Worm (Caenorhabditis elegans) whole organism, mixed stage, embryonic: ENCODE measurements around the gene K08D8.5.

Experiments
- M03D4.4 ChIP-seq: sonication (generic microtip); optimal IDR thresholded peaks from 2 replicates; lab custom pipeline; 2017; ENCODE audit warnings: mild to moderate bottlenecking, missing genetic modification characterization, missing compliant biosample characterization
- bed-3 ChIP-seq: fragments of 200-800 bp; sonication (Bioruptor generic); optimal IDR thresholded peaks from 3 replicates; lab custom pipeline; 2018; ENCODE audit warnings: mild to moderate bottlenecking, missing genetic modification characterization, moderate library complexity, missing compliant biosample characterization
- blmp-1 ChIP-seq: fragments of 150-350 bp; optimal IDR thresholded peaks from 2 replicates; lab custom pipeline; 2014; ENCODE audit warnings: missing biosample characterization, missing genetic modification characterization
- ceh-39 ChIP-seq: fragments of 150-350 bp; optimal IDR thresholded peaks from 2 replicates; lab custom pipeline; 2014; ENCODE audit warnings: missing biosample characterization, missing genetic modification characterization
- ceh-43 ChIP-seq: fragments of 200-800 bp; sonication (Bioruptor generic); optimal IDR thresholded peaks from 2 replicates; lab custom pipeline; 2018; ENCODE audit warnings: mild to moderate bottlenecking, missing genetic modification characterization, moderate library complexity, missing compliant biosample characterization
- ceh-83 ChIP-seq: fragments of 200-800 bp; sonication (Bioruptor generic); optimal IDR thresholded peaks from 2 replicates; lab custom pipeline; 2018; ENCODE audit warnings: mild to moderate bottlenecking, missing genetic modification characterization, missing compliant biosample characterization
- ces-1 ChIP-seq: fragments of 150-350 bp; optimal IDR thresholded peaks from 2 replicates; lab custom pipeline; 2014; ENCODE audit warnings: missing biosample characterization, missing genetic modification reagents, missing genetic modification characterization
- drap-1 ChIP-seq: fragments of 200-800 bp; sonication (Bioruptor generic); optimal IDR thresholded peaks from 3 replicates; lab custom pipeline; 2018; ENCODE audit warnings: mild to moderate bottlenecking, missing genetic modification characterization, missing compliant biosample characterization
- elt-1 ChIP-seq: sonication (generic microtip); optimal IDR thresholded peaks from 2 replicates; lab custom pipeline; 2017; ENCODE audit warnings: missing genetic modification characterization, mild to moderate bottlenecking, missing compliant biosample characterization, antibody characterized with exemption, moderate library complexity, borderline replicate concordance; ENCODE audit not compliant: insufficient read depth
- elt-3 ChIP-seq: fragments of 150-350 bp; optimal IDR thresholded peaks from 2 replicates; lab custom pipeline; 2014; ENCODE audit warnings: missing biosample characterization, missing genetic modification characterization
- hlh-1 ChIP-seq: fragments of 150-350 bp; optimal IDR thresholded peaks from 2 replicates; lab custom pipeline; 2014; ENCODE audit warnings: missing biosample characterization, missing genetic modification reagents, missing genetic modification characterization
- lin-32 ChIP-seq: fragments of 200-800 bp; sonication (Bioruptor generic); optimal IDR thresholded peaks from 2 replicates; lab custom pipeline; 2018; ENCODE audit warnings: mild to moderate bottlenecking, missing genetic modification characterization, missing compliant biosample characterization
- mab-5 ChIP-seq: fragments of 150-350 bp; optimal IDR thresholded peaks from 2 replicates; lab custom pipeline; 2014; ENCODE audit warnings: missing biosample characterization, missing genetic modification characterization
- mep-1 ChIP-seq: fragments of 150-350 bp; optimal IDR thresholded peaks from 2 replicates; lab custom pipeline; 2017; ENCODE audit warnings: missing biosample characterization, missing genetic modification reagents, missing genetic modification characterization, inconsistent platforms
- mls-2 ChIP-seq: sonication (generic microtip); optimal IDR thresholded peaks from 2 replicates; lab custom pipeline; 2016; ENCODE audit warnings: mild to moderate bottlenecking, missing genetic modification characterization, moderate library complexity, missing compliant biosample characterization
- nhr-12 ChIP-seq: fragments of 150-350 bp; optimal IDR thresholded peaks from 2 replicates; lab custom pipeline; 2014; ENCODE audit warnings: missing biosample characterization, missing genetic modification characterization
- nhr-2 ChIP-seq: fragments of 150-350 bp; optimal IDR thresholded peaks from 2 replicates; lab custom pipeline; 2014; ENCODE audit warnings: missing biosample characterization, missing genetic modification characterization
- nhr-237 ChIP-seq: fragments of 150-350 bp; optimal IDR thresholded peaks from 2 replicates; lab custom pipeline; 2014; ENCODE audit warnings: missing biosample characterization, missing genetic modification characterization
- nhr-28 ChIP-seq: fragments of 150-350 bp; optimal IDR thresholded peaks from 2 replicates; lab custom pipeline; 2014; ENCODE audit warnings: missing biosample characterization, missing genetic modification characterization
- nhr-76 ChIP-seq: sonication (generic microtip); optimal IDR thresholded peaks from 2 replicates; lab custom pipeline; 2017; ENCODE audit warnings: missing biosample characterization, missing genetic modification characterization
- pha-4 ChIP-seq: fragments of 150-350 bp; optimal IDR thresholded peaks from 2 replicates; lab custom pipeline; 2018; ENCODE audit warnings: missing biosample characterization, missing genetic modification reagents, missing genetic modification characterization
- sem-2 ChIP-seq: fragments of 200-800 bp; sonication (Bioruptor generic); optimal IDR thresholded peaks from 2 replicates; lab custom pipeline; 2018; ENCODE audit warnings: mild to moderate bottlenecking, missing genetic modification characterization, missing compliant biosample characterization
- snpc-4 ChIP-seq: fragments of 150-350 bp; optimal IDR thresholded peaks from 2 replicates; lab custom pipeline; 2014; ENCODE audit warnings: missing biosample characterization, missing genetic modification characterization
- sptf-1 ChIP-seq: sonication (generic microtip); optimal IDR thresholded peaks from 2 replicates; lab custom pipeline; 2017; ENCODE audit warnings: mild to moderate bottlenecking, missing genetic modification characterization, moderate library complexity, missing compliant biosample characterization
- tbx-8 ChIP-seq: fragments of 200-800 bp; sonication (Bioruptor generic); optimal IDR thresholded peaks from 2 replicates; lab custom pipeline; 2018; ENCODE audit warnings: mild to moderate bottlenecking, missing genetic modification characterization, moderate library complexity, missing compliant biosample characterization
- unc-120 ChIP-seq: sonication (generic microtip); optimal IDR thresholded peaks from 2 replicates; lab custom pipeline; 2017; ENCODE audit warnings: missing genetic modification characterization, missing compliant biosample characterization; ENCODE audit not compliant: poor library complexity, severe bottlenecking
- unc-39 ChIP-seq: fragments of 150-350 bp; optimal IDR thresholded peaks from 2 replicates; lab custom pipeline; 2014; ENCODE audit warnings: missing biosample characterization, missing genetic modification characterization
- unc-62 ChIP-seq: fragments of 150-350 bp; optimal IDR thresholded peaks from 2 replicates; lab custom pipeline; 2014; ENCODE audit warnings: missing biosample characterization, missing genetic modification reagents, missing genetic modification characterization
- zip-8 ChIP-seq: fragments of 150-350 bp; optimal IDR thresholded peaks from 2 replicates; lab custom pipeline; 2014; ENCODE audit warnings: missing biosample characterization, missing genetic modification characterization
- ztf-11 ChIP-seq: fragments of 150-350 bp; optimal IDR thresholded peaks from 2 replicates; lab custom pipeline; 2014; ENCODE audit warnings: missing biosample characterization, missing genetic modification characterization

K08D8.5 gene

ce11 chrIV:12914532-12915019 is 2.6 kb upstream of the K08D8.5 start, which contains the start of gene irg-6:
irg-6 (minus strand) TSS chrIV:12914969.
- TF ChIP-seq nhr-12 (tag; lab: Kevin White, UChicago): no peak
- no peak for TF ChIP-seq bed-3
- TF ChIP-seq nhr-76 (tag; lab: Kevin White, UChicago): no peak
- TF ChIP-seq ztf-11 (tag; lab: Kevin White, UChicago): no peak
- TF ChIP-seq ceh-43: no peak
- no peak for TF ChIP-seq pha-4
- no peak for TF ChIP-seq M03D4.4 (tag; lab: Kevin White, UChicago)
- no peak for TF ChIP-seq ceh-83
- TF ChIP-seq ceh-39: no peak
- no peak for TF ChIP-seq zip-8
- TF ChIP-seq drap-1 (GFP tag; lab: Kevin White, UChicago): no peak
- TF ChIP-seq sem-2 (GFP tag; lab: Kevin White, UChicago): no peak
- TF ChIP-seq, all 35 proteins: peak for 0

- no peak for TF ChIP-seq bed-3
- no peak for TF ChIP-seq ces-1 (GFP tag; lab: Kevin White, UChicago)
- TF ChIP-seq sem-2 (GFP tag; lab: Kevin White, UChicago): no peak
- TF ChIP-seq pha-4: no peak
- TF ChIP-seq unc-62 (GFP tag; lab: Kevin White, UChicago): no peak
- no peak for TF ChIP-seq elt-3
- TF ChIP-seq nhr-76 (tag; lab: Kevin White, UChicago): no peak
- TF ChIP-seq sptf-1 (tag; lab: Kevin White, UChicago): no peak
- TF ChIP-seq nhr-237: no peak
Observed at ce11 chrIV:12909871-12910270, 2.1 kb downstream of the K08D8.5 start, which contains the start of gene K08D8.4. K08D8.4 (minus strand) TSS chrIV:12909998.

- TF ChIP-seq drap-1 (GFP tag; lab: Kevin White, UChicago) (no peak), hlh-1 (no peak), nhr-237 (no peak), bed-3 (no peak), nhr-28 (tag; lab: Kevin White, UChicago) (no peak), M03D4.4 (tag; lab: Kevin White, UChicago) (no peak), blmp-1 (tag; lab: Kevin White, UChicago) (no peak), sptf-1 (tag; lab: Kevin White, UChicago) (no peak), snpc-4 (tag; lab: Kevin White, UChicago) (no peak), nhr-76 (tag; lab: Kevin White, UChicago) (no peak), elt-1 (no peak), mab-5 (tag; lab: Kevin White, UChicago) (no peak), ceh-43 (no peak), unc-120 (tag; lab: Kevin White, UChicago) (no peak)
Observed at ce11 chrIV:12906529-12906928, 5.4 kb downstream of the K08D8.5 start, which contains the start of gene K08D8.3. K08D8.3 (minus strand) TSS chrIV:12906659.

- TF ChIP-seq blmp-1 (tag; lab: Kevin White, UChicago) (no peak), nhr-28 (tag; lab: Kevin White, UChicago) (no peak), bed-3 (no peak), nhr-12 (tag; lab: Kevin White, UChicago) (no peak), mab-5 (tag; lab: Kevin White, UChicago) (no peak), drap-1 (GFP tag; lab: Kevin White, UChicago) (no peak), M03D4.4 (tag; lab: Kevin White, UChicago) (no peak), hlh-1 (no peak), ceh-43 (no peak), tbx-8 (GFP tag; lab: Kevin White, UChicago) (no peak), ces-1 (GFP tag; lab: Kevin White, UChicago) (no peak), nhr-2 (tag; lab: Kevin White, UChicago) (no peak), unc-39 (tag; lab: Kevin White, UChicago) (no peak), nhr-76 (tag; lab: Kevin White, UChicago) (no peak), ztf-11 (tag; lab: Kevin White, UChicago) (no peak), unc-120 (tag; lab: Kevin White, UChicago) (no peak), mep-1 (tag; lab: Kevin White, UChicago) (no peak), sem-2 (GFP tag; lab: Kevin White, UChicago) (no peak)
Observed at ce11 chrIV:12903687-12904086, 8.2 kb downstream of the K08D8.5 start.

ce11 chrIV:12902430-12903110 is 9.4 kb downstream of the K08D8.5 start, which contains the start of gene K08D8.2:
K08D8.2 (plus strand) TSS chrIV:12903060.
- TF ChIP-seq ces-1 (GFP tag; lab: Kevin White, UChicago) (no peak), M03D4.4 (tag; lab: Kevin White, UChicago) (no peak), bed-3 (no peak), mls-2 (tag; lab: Kevin White, UChicago) (no peak), elt-3 (no peak), nhr-2 (tag; lab: Kevin White, UChicago) (no peak), unc-39 (tag; lab: Kevin White, UChicago) (no peak), lin-32 (GFP tag; lab: Kevin White, UChicago) (no peak), mab-5 (tag; lab: Kevin White, UChicago) (no peak)
